Worm (Caenorhabditis elegans) whole organism, L1 larva: ENCODE results near the gene rbm-26.

Experiments
- Y116A8C.19 ChIP-seq: sonication (generic microtip); optimal IDR thresholded peaks from 2 replicates; lab custom pipeline; 2016; ENCODE audit warnings: missing compliant biosample characterization, missing genetic modification characterization, borderline replicate concordance
- aha-1 ChIP-seq: fragments of 150-350 bp; optimal IDR thresholded peaks from 2 replicates; lab custom pipeline; 2014; ENCODE audit warnings: missing biosample characterization, missing genetic modification characterization
- alr-1 ChIP-seq: fragments of 200-800 bp; sonication (Bioruptor generic); optimal IDR thresholded peaks from 2 replicates; lab custom pipeline; 2018; ENCODE audit warnings: borderline replicate concordance, mild to moderate bottlenecking, missing genetic modification characterization, missing compliant biosample characterization
- blmp-1 ChIP-seq: fragments of 150-350 bp; optimal IDR thresholded peaks from 2 replicates; lab custom pipeline; 2014; ENCODE audit warnings: missing biosample characterization, missing genetic modification characterization
- ceh-88 ChIP-seq: fragments of 200-800 bp; sonication (Bioruptor generic); IDR thresholded peaks from 2 replicates; pipeline ENCODE4 v1.3.6; 2022; ENCODE audit warnings: missing genetic modification characterization, missing compliant biosample characterization
- ceh-90 ChIP-seq: sonication (generic microtip); optimal IDR thresholded peaks from 2 replicates; lab custom pipeline; 2016; ENCODE audit warnings: missing genetic modification characterization, missing compliant biosample characterization
- dpl-1 ChIP-seq, 3 experiments: fragments of 150-350 bp in 2 of 3; sonication (generic microtip) in 1 of 3; optimal IDR thresholded peaks; 2 replicates each; lab custom pipeline; 2014 to 2017; ENCODE audit warnings: missing biosample characterization in 3 of 3, missing genetic modification characterization in 3 of 3, missing genetic modification reagents in 3 of 3
- dsc-1 ChIP-seq: sonication (generic microtip); optimal IDR thresholded peaks from 2 replicates; lab custom pipeline; 2016; ENCODE audit warnings: mild to moderate bottlenecking, missing genetic modification characterization, missing compliant biosample characterization
- egl-27 ChIP-seq, 2 experiments: fragments of 150-350 bp in 1 of 2; sonication (generic microtip); optimal IDR thresholded peaks; 3 replicates each; lab custom pipeline; 2017 to 2018; ENCODE audit warnings: missing biosample characterization in 2 of 2, missing genetic modification characterization in 2 of 2, missing genetic modification reagents in 2 of 2
- elt-3 ChIP-seq, 6 experiments: fragments of 150-350 bp in 1 of 6; sonication (generic microtip); optimal IDR thresholded peaks; 2 replicates each; lab custom pipeline; 2017 to 2018; ENCODE audit warnings: missing biosample characterization in 6 of 6, missing genetic modification characterization in 6 of 6, inconsistent platforms in 1 of 6
- ets-5 ChIP-seq: fragments of 200-800 bp; sonication (Bioruptor generic); IDR thresholded peaks from 2 replicates; pipeline ENCODE4 v1.3.6; 2022; ENCODE audit warnings: missing genetic modification characterization, missing compliant biosample characterization
- fkh-4 ChIP-seq: sonication (generic microtip); optimal IDR thresholded peaks from 2 replicates; lab custom pipeline; 2016; ENCODE audit warnings: missing compliant biosample characterization, missing genetic modification characterization, borderline replicate concordance
- fkh-8 ChIP-seq: sonication (generic microtip); optimal IDR thresholded peaks from 2 replicates; lab custom pipeline; 2016; ENCODE audit warnings: mild to moderate bottlenecking, missing genetic modification characterization, missing compliant biosample characterization
- grh-1 ChIP-seq: fragments of 200-800 bp; sonication (Bioruptor generic); IDR thresholded peaks from 2 replicates; pipeline ENCODE4 v1.3.6; 2022; ENCODE audit warnings: missing genetic modification reagents, missing genetic modification characterization, missing compliant biosample characterization
- hlh-17 ChIP-seq: fragments of 200-800 bp; sonication (Bioruptor generic); optimal IDR thresholded peaks from 2 replicates; lab custom pipeline; 2018; ENCODE audit warnings: missing genetic modification characterization, mild to moderate bottlenecking, missing compliant biosample characterization, moderate library complexity, borderline replicate concordance
- hpl-2 ChIP-seq: fragments of 150-350 bp; optimal IDR thresholded peaks from 2 replicates; lab custom pipeline; 2014; ENCODE audit warnings: missing biosample characterization, missing genetic modification reagents, missing genetic modification characterization
- jun-1 ChIP-seq: fragments of 150-350 bp; optimal IDR thresholded peaks from 2 replicates; lab custom pipeline; 2014; ENCODE audit warnings: missing biosample characterization, missing genetic modification reagents, missing genetic modification characterization
- lin-13 ChIP-seq: fragments of 150-350 bp; optimal IDR thresholded peaks from 2 replicates; lab custom pipeline; 2014; ENCODE audit warnings: missing biosample characterization, missing genetic modification reagents, missing genetic modification characterization
- lin-14 ChIP-seq: fragments of 200-800 bp; sonication (Bioruptor generic); optimal IDR thresholded peaks from 2 replicates; lab custom pipeline; 2018; ENCODE audit warnings: mild to moderate bottlenecking, missing genetic modification characterization, moderate library complexity, missing compliant biosample characterization
- lin-15B ChIP-seq: fragments of 150-350 bp; sonication (generic microtip); optimal IDR thresholded peaks from 3 replicates; lab custom pipeline; 2014; ENCODE audit warnings: missing biosample characterization, missing genetic modification characterization
- lir-3 ChIP-seq: sonication (generic microtip); optimal IDR thresholded peaks from 2 replicates; lab custom pipeline; 2016; ENCODE audit warnings: mild to moderate bottlenecking, missing genetic modification characterization, moderate library complexity, missing compliant biosample characterization; ENCODE audit not compliant: poor library complexity
- lsy-2 ChIP-seq, 2 experiments: fragments of 150-350 bp; optimal IDR thresholded peaks; 2 replicates each; lab custom pipeline; 2014; ENCODE audit warnings: missing biosample characterization in 2 of 2, missing genetic modification characterization in 2 of 2
- mdl-1 ChIP-seq, 2 experiments: fragments of 150-350 bp; optimal IDR thresholded peaks; 2 replicates each; lab custom pipeline; 2014 to 2017; ENCODE audit warnings: missing biosample characterization in 2 of 2, missing genetic modification characterization in 2 of 2, inconsistent platforms in 1 of 2
- nhr-12 ChIP-seq: sonication (generic microtip); optimal IDR thresholded peaks from 2 replicates; lab custom pipeline; 2017; ENCODE audit warnings: missing biosample characterization, missing genetic modification characterization
- nhr-20 ChIP-seq: sonication (generic microtip); optimal IDR thresholded peaks from 2 replicates; lab custom pipeline; 2016; ENCODE audit warnings: mild to moderate bottlenecking, missing genetic modification characterization, missing compliant biosample characterization
- nhr-237 ChIP-seq: fragments of 150-350 bp; optimal IDR thresholded peaks from 2 replicates; lab custom pipeline; 2014; ENCODE audit warnings: missing biosample characterization, missing genetic modification characterization
- nhr-47 ChIP-seq: sonication (generic microtip); optimal IDR thresholded peaks from 2 replicates; lab custom pipeline; 2016; ENCODE audit warnings: mild to moderate bottlenecking, missing genetic modification characterization, moderate library complexity, missing compliant biosample characterization
- nhr-76 ChIP-seq: sonication (generic microtip); optimal IDR thresholded peaks from 2 replicates; lab custom pipeline; 2017; ENCODE audit warnings: missing biosample characterization, missing genetic modification characterization
- nhr-77 ChIP-seq: fragments of 150-350 bp; optimal IDR thresholded peaks from 2 replicates; lab custom pipeline; 2014; ENCODE audit warnings: missing biosample characterization, missing genetic modification characterization
- pqm-1 ChIP-seq: sonication (generic microtip); optimal IDR thresholded peaks from 3 replicates; lab custom pipeline; 2017; ENCODE audit warnings: missing biosample characterization, missing genetic modification characterization
- snu-23 ChIP-seq: sonication (generic microtip); optimal IDR thresholded peaks from 2 replicates; lab custom pipeline; 2016; ENCODE audit warnings: missing genetic modification characterization, missing compliant biosample characterization
- sox-4 ChIP-seq: sonication (generic microtip); optimal IDR thresholded peaks from 2 replicates; lab custom pipeline; 2016; ENCODE audit warnings: missing genetic modification characterization, missing compliant biosample characterization
- sptf-1 ChIP-seq: fragments of 150-350 bp; optimal IDR thresholded peaks from 2 replicates; lab custom pipeline; 2014; ENCODE audit warnings: missing biosample characterization, missing genetic modification characterization
- sup-37 ChIP-seq: fragments of 200-800 bp; sonication (Bioruptor generic); optimal IDR thresholded peaks from 2 replicates; lab custom pipeline; 2018; ENCODE audit warnings: mild to moderate bottlenecking, missing genetic modification characterization, missing compliant biosample characterization
- tbx-2 ChIP-seq: sonication (generic microtip); optimal IDR thresholded peaks from 2 replicates; lab custom pipeline; 2016; ENCODE audit warnings: missing genetic modification characterization, missing compliant biosample characterization
- unc-130 ChIP-seq: fragments of 150-350 bp; optimal IDR thresholded peaks from 2 replicates; lab custom pipeline; 2017; ENCODE audit warnings: missing biosample characterization, missing genetic modification characterization, inconsistent platforms
- unc-62 ChIP-seq: fragments of 150-350 bp; optimal IDR thresholded peaks from 2 replicates; lab custom pipeline; 2014; ENCODE audit warnings: missing biosample characterization, missing genetic modification reagents, missing genetic modification characterization
- xbp-1 ChIP-seq: sonication (generic microtip); optimal IDR thresholded peaks from 2 replicates; lab custom pipeline; 2016; ENCODE audit warnings: missing genetic modification characterization, missing compliant biosample characterization
- ztf-11 ChIP-seq, 2 experiments: sonication (generic microtip); optimal IDR thresholded peaks; 2 replicates each; lab custom pipeline; 2016 to 2017; ENCODE audit warnings: missing genetic modification characterization in 2 of 2, missing biosample characterization in 1 of 2, missing compliant biosample characterization in 1 of 2

Gene rbm-26

ce11 chrIII:5678935-5679334 lies 32.4 kb upstream of the rbm-26 start, which contains the start of the genes ska-3 and rps-12 (continued):
- TF ChIP-seq ceh-88 (GFP tag; lab: Robert Waterston, UW) (peak; percentile 95), fkh-4 (tag; lab: Kevin White, UChicago) (peak; percentile 92), nhr-47 (tag; lab: Kevin White, UChicago) (peak; percentile 99), xbp-1 (tag; lab: Kevin White, UChicago) (peak; percentile 99), dpl-1 (GFP tag; optimal IDR thresholded peaks at IDR 0.05; lab: Kevin White, UChicago) (peak; percentile 97 to 99 (median 98)), elt-3 (tag; optimal IDR thresholded peaks at IDR 0.05; lab: Kevin White, UChicago) (peak; percentile 96 to 100 (median 99)), aha-1 (tag; lab: Kevin White, UChicago) (peak; percentile 91), ceh-90 (tag; lab: Kevin White, UChicago) (peak; percentile 69), dsc-1 (tag; lab: Kevin White, UChicago) (peak; percentile 99), hpl-2 (peak; percentile 96), fkh-8 (tag; lab: Kevin White, UChicago) (peak; percentile 99), grh-1 (GFP tag; lab: Robert Waterston, UW) (peak; percentile 97), tbx-2 (tag; lab: Kevin White, UChicago) (peak; percentile 99), sptf-1 (tag; lab: Kevin White, UChicago) (no peak), jun-1 (peak; percentile 98), snu-23 (GFP tag; lab: Kevin White, UChicago) (peak; percentile 99), lin-15B (tag; lab: Kevin White, UChicago) (peak; percentile 100), lir-3 (peak; percentile 93), ztf-11 (tag; optimal IDR thresholded peaks at IDR 0.05; lab: Kevin White, UChicago) (peak; percentile 29 to 93), nhr-237 (tag; lab: Kevin White, UChicago) (peak; percentile 98), nhr-20 (tag; lab: Kevin White, UChicago) (peak; percentile 99), mdl-1 (tag; optimal IDR thresholded peaks at IDR 0.05; lab: Kevin White, UChicago) (peak; percentile 54 to 99), nhr-77 (tag; lab: Kevin White, UChicago) (peak; percentile 99), alr-1 (tag; lab: Kevin White, UChicago) (no peak), Y116A8C.19 (tag; lab: Kevin White, UChicago) (peak; percentile 14), lin-13 (GFP tag; lab: Kevin White, UChicago) (peak; percentile 99), unc-130 (peak; percentile 100), pqm-1 (no peak), nhr-12 (peak; percentile 58), lin-14 (GFP tag; lab: Kevin White, UChicago) (peak; percentile 98), nhr-76 (peak; percentile 82)

ce11 chrIII:5680141-5680540 lies 31.2 kb upstream of the rbm-26 start, which contains the start of gene pst-2:
TSS of gene pst-2 (plus strand) at chrIII:5680433.
- TF ChIP-seq nhr-47 (tag; lab: Kevin White, UChicago) = peak; percentile 14
- TF ChIP-seq blmp-1 (tag; lab: Kevin White, UChicago) = peak; percentile 2
- TF ChIP-seq ets-5 (GFP tag; lab: Robert Waterston, UW) = no peak
- peak in 1 of 2 experiments; percentile 7 for TF ChIP-seq lsy-2 (tag; optimal IDR thresholded peaks at IDR 0.05; lab: Kevin White, UChicago)
- no peak for TF ChIP-seq sup-37 (GFP tag; lab: Kevin White, UChicago)
- no peak for TF ChIP-seq fkh-8 (tag; lab: Kevin White, UChicago)
- no peak for TF ChIP-seq hlh-17 (GFP tag; lab: Kevin White, UChicago)

ce11 chrIII:5683998-5684397 lies 27.3 kb upstream of the rbm-26 start, which contains the start of gene rcan-1:
TSS of gene rcan-1 (minus strand) at chrIII:5684098.
- TF ChIP-seq egl-27 (tag; optimal IDR thresholded peaks at IDR 0.05; lab: Kevin White, UChicago) (no peak), aha-1 (tag; lab: Kevin White, UChicago) (no peak), alr-1 (tag; lab: Kevin White, UChicago) (no peak), nhr-77 (tag; lab: Kevin White, UChicago) (no peak), sox-4 (tag; lab: Kevin White, UChicago) (no peak), unc-62 (GFP tag; lab: Kevin White, UChicago) (no peak)
